Fruit fly (Drosophila melanogaster) whole organism, embryonic: ENCODE measurements around the gene Fpgs1.
A peak's percentile ranks its signal among the peaks of the same experiment; 100 is the strongest.

Experiments
- CG15696 ChIP-seq: fragments of 200-800 bp; sonication (Bioruptor generic); optimal IDR thresholded peaks from 2 replicates; lab custom pipeline; 2019; ENCODE audit warnings: missing biosample characterization, mild to moderate bottlenecking, missing genetic modification characterization, moderate library complexity
- CG8924 ChIP-seq: fragments of 200-800 bp; optimal IDR thresholded peaks from 3 replicates; lab custom pipeline; 2019; ENCODE audit warnings: missing biosample characterization, mild to moderate bottlenecking, missing genetic modification characterization, moderate library complexity
- Nf-YC ChIP-seq: fragments of 200-800 bp; optimal IDR thresholded peaks from 3 replicates; lab custom pipeline; 2019; ENCODE audit warnings: missing biosample characterization, mild to moderate bottlenecking, missing genetic modification characterization, moderate library complexity
- al ChIP-seq: fragments of 200-800 bp; sonication (Bioruptor generic); IDR thresholded peaks from 2 replicates; pipeline ENCODE4 v1.3.6; 2022; ENCODE audit warnings: missing biosample characterization, missing genetic modification characterization
- az2 ChIP-seq: fragments of 200-800 bp; sonication (Bioruptor generic); optimal IDR thresholded peaks from 3 replicates; lab custom pipeline; 2016; ENCODE audit warnings: missing biosample characterization, missing genetic modification characterization
- croc ChIP-seq: fragments of 200-800 bp; sonication (Bioruptor generic); conservative IDR thresholded peaks from 3 replicates; pipeline ENCODE4 v1.3.6; 2022; ENCODE audit warnings: missing biosample characterization, missing genetic modification characterization
- sd ChIP-seq: fragments of 200-800 bp; sonication (Bioruptor generic); optimal IDR thresholded peaks from 3 replicates; lab custom pipeline; 2018; ENCODE audit warnings: missing biosample characterization, mild to moderate bottlenecking, missing genetic modification characterization, moderate library complexity
- z ChIP-seq: fragments of 200-800 bp; sonication (Bioruptor generic); IDR thresholded peaks from 3 replicates; pipeline ENCODE4 v1.3.6; 2022; ENCODE audit warnings: missing biosample characterization, missing genetic modification characterization

- peak; percentile 69 for TF ChIP-seq CG8924
- no peak for TF ChIP-seq sd
- TF ChIP-seq al (GFP tag; lab: Robert Waterston, UW) = no peak
- no peak for TF ChIP-seq z (GFP tag; lab: Robert Waterston, UW)
- peak; percentile 62 for TF ChIP-seq croc (GFP tag; lab: Robert Waterston, UW)
- peak; percentile 68 for TF ChIP-seq CG15696
- no peak for TF ChIP-seq Nf-YC
- peak; percentile 80 for TF ChIP-seq az2 (GFP tag; lab: Kevin White, UChicago)
Measured at dm6 chrX:12575827-12576408, 35.7 kb upstream of the Fpgs1 start.
